Fruit fly (Drosophila melanogaster) whole organism, prepupa: ENCODE data around the gene Ir68b.

Experiments used
- CG4318 ChIP-seq: fragments of 200-800 bp; sonication (Bioruptor generic); optimal IDR thresholded peaks from 3 replicates; lab custom pipeline; 2017; ENCODE audit warnings: missing biosample characterization, mild to moderate bottlenecking, missing genetic modification characterization
- CG6808 ChIP-seq: fragments of 200-800 bp; sonication (Bioruptor generic); optimal IDR thresholded peaks from 3 replicates; lab custom pipeline; 2017; ENCODE audit warnings: missing biosample characterization, missing genetic modification characterization, mild to moderate bottlenecking, moderate library complexity, missing genetic modification reagents
- CG8319 ChIP-seq: fragments of 200-800 bp; sonication (Bioruptor generic); optimal IDR thresholded peaks from 3 replicates; lab custom pipeline; 2016; ENCODE audit warnings: missing biosample characterization, missing genetic modification characterization
- Lpt ChIP-seq: fragments of 200-800 bp; sonication (Bioruptor generic); optimal IDR thresholded peaks from 3 replicates; lab custom pipeline; 2016; ENCODE audit warnings: missing biosample characterization, missing genetic modification characterization

dm6 chr3L:12107378-12107777 is 19.8 kb downstream of the Ir68b start:
- TF ChIP-seq Lpt (no peak), CG6808 (GFP tag; lab: Kevin White, UChicago) (no peak), CG8319 (GFP tag; lab: Kevin White, UChicago) (no peak), CG4318 (GFP tag; lab: Kevin White, UChicago) (no peak)
